Worm (Caenorhabditis elegans) whole organism, L4 larva: ENCODE results near the gene tatn-1.

Source experiments
- F49E8.2 ChIP-seq: sonication (generic microtip); optimal IDR thresholded peaks from 2 replicates; lab custom pipeline; 2016; ENCODE audit warnings: missing compliant biosample characterization, mild to moderate bottlenecking, missing genetic modification characterization, borderline replicate concordance
- R02D3.7 ChIP-seq: fragments of 150-350 bp; sonication (generic microtip); optimal IDR thresholded peaks from 3 replicates; lab custom pipeline; 2014; ENCODE audit warnings: missing biosample characterization, missing genetic modification characterization
- T20F7.1 ChIP-seq: fragments of 200-800 bp; sonication (Bioruptor generic); optimal IDR thresholded peaks from 2 replicates; lab custom pipeline; 2018; ENCODE audit warnings: mild to moderate bottlenecking, missing genetic modification characterization, missing compliant biosample characterization
- Y5F2A.4 ChIP-seq: fragments of 200-800 bp; sonication (Bioruptor generic); optimal IDR thresholded peaks from 2 replicates; lab custom pipeline; 2018; ENCODE audit warnings: mild to moderate bottlenecking, missing genetic modification characterization, missing compliant biosample characterization
- ZK546.5 ChIP-seq, 2 experiments: sonication (generic microtip); optimal IDR thresholded peaks; 2 replicates each; lab custom pipeline; 2017; ENCODE audit warnings: missing biosample characterization in 2 of 2, missing genetic modification characterization in 2 of 2
- aha-1 ChIP-seq: fragments of 150-350 bp; peaks from one replicate; lab custom pipeline; 2014; ENCODE audit warnings: missing biosample characterization, missing genetic modification characterization
- aly-2 ChIP-seq: sonication (generic microtip); optimal IDR thresholded peaks from 2 replicates; lab custom pipeline; 2018; ENCODE audit warnings: missing biosample characterization, missing genetic modification characterization
- ama-1 ChIP-seq: fragments of 150-350 bp; optimal IDR thresholded peaks from 2 replicates; lab custom pipeline; 2014; ENCODE audit warnings: inconsistent platforms, mixed read lengths
- attf-4 ChIP-seq: sonication (generic microtip); optimal IDR thresholded peaks from 3 replicates; lab custom pipeline; 2017; ENCODE audit warnings: missing biosample characterization, missing genetic modification characterization
- ceh-20 ChIP-seq: fragments of 200-800 bp; sonication (Bioruptor generic); IDR thresholded peaks from 2 replicates; pipeline ENCODE4 v1.3.6; 2022; ENCODE audit warnings: missing genetic modification reagents, missing genetic modification characterization, missing compliant biosample characterization
- ceh-32 ChIP-seq: sonication (generic microtip); optimal IDR thresholded peaks from 2 replicates; lab custom pipeline; 2016; ENCODE audit warnings: mild to moderate bottlenecking, missing genetic modification characterization, missing compliant biosample characterization; ENCODE audit not compliant: poor library complexity
- ceh-44 ChIP-seq: fragments of 200-800 bp; sonication (Bioruptor generic); IDR thresholded peaks from 2 replicates; pipeline ENCODE4 v1.3.6; 2022; ENCODE audit warnings: missing genetic modification reagents, missing genetic modification characterization, missing compliant biosample characterization
- ces-1 ChIP-seq: fragments of 150-350 bp; sonication (generic microtip); optimal IDR thresholded peaks from 4 replicates; lab custom pipeline; 2014; ENCODE audit warnings: missing biosample characterization, missing genetic modification reagents, missing genetic modification characterization
- cey-2 ChIP-seq: sonication (generic microtip); optimal IDR thresholded peaks from 3 replicates; lab custom pipeline; 2017; ENCODE audit warnings: missing genetic modification characterization, mild to moderate bottlenecking, missing compliant biosample characterization, antibody characterized with exemption, borderline replicate concordance; ENCODE audit not compliant: insufficient read depth
- daf-12 ChIP-seq: fragments of 150-350 bp; optimal IDR thresholded peaks from 2 replicates; lab custom pipeline; 2014; ENCODE audit warnings: missing biosample characterization, missing genetic modification reagents, missing genetic modification characterization
- daf-19 ChIP-seq: fragments of 200-800 bp; sonication (Bioruptor generic); conservative IDR thresholded peaks from 2 replicates; pipeline ENCODE4 v1.3.6; 2022; ENCODE audit warnings: missing genetic modification characterization, missing compliant biosample characterization
- daf-8 ChIP-seq: fragments of 200-800 bp; sonication (Bioruptor generic); IDR thresholded peaks from 2 replicates; pipeline ENCODE4 v1.3.6; 2022; ENCODE audit warnings: missing genetic modification characterization, missing compliant biosample characterization
- dmd-8 ChIP-seq: fragments of 200-800 bp; sonication (Bioruptor generic); IDR thresholded peaks from 2 replicates; pipeline ENCODE4 v1.3.6; 2022; ENCODE audit warnings: missing genetic modification characterization, missing compliant biosample characterization
- dmd-9 ChIP-seq: fragments of 200-800 bp; sonication (Bioruptor generic); IDR thresholded peaks from 2 replicates; pipeline ENCODE4 v1.3.6; 2022; ENCODE audit warnings: missing genetic modification reagents, missing genetic modification characterization, missing compliant biosample characterization
- dpl-1 ChIP-seq: fragments of 150-350 bp; optimal IDR thresholded peaks from 2 replicates; lab custom pipeline; 2014; ENCODE audit warnings: missing biosample characterization, missing genetic modification reagents, missing genetic modification characterization
- duxl-1 ChIP-seq: sonication (generic microtip); optimal IDR thresholded peaks from 2 replicates; lab custom pipeline; 2016; ENCODE audit warnings: mild to moderate bottlenecking, missing genetic modification characterization, moderate library complexity, missing compliant biosample characterization; ENCODE audit not compliant: poor library complexity
- dve-1 ChIP-seq: sonication (generic microtip); optimal IDR thresholded peaks from 2 replicates; lab custom pipeline; 2017; ENCODE audit warnings: antibody characterized with exemption, mild to moderate bottlenecking, missing genetic modification characterization, missing compliant biosample characterization; ENCODE audit not compliant: insufficient read depth
- hif-1 ChIP-seq, 2 experiments: sonication (generic microtip); optimal IDR thresholded peaks; 2 replicates each; lab custom pipeline; 2016 to 2017; ENCODE audit warnings: missing compliant biosample characterization in 2 of 2, missing genetic modification characterization in 2 of 2, missing genetic modification reagents in 2 of 2, missing genotype in 2 of 2, mild to moderate bottlenecking in 1 of 2
- jun-1 ChIP-seq: fragments of 150-350 bp; optimal IDR thresholded peaks from 2 replicates; lab custom pipeline; 2014; ENCODE audit warnings: missing biosample characterization, missing genetic modification reagents, missing genetic modification characterization
- lin-38 ChIP-seq: fragments of 200-800 bp; sonication (Bioruptor generic); IDR thresholded peaks from 2 replicates; pipeline ENCODE4 v1.3.6; 2022; ENCODE audit warnings: missing genetic modification reagents, missing genetic modification characterization, missing compliant biosample characterization
- lin-39 ChIP-seq: fragments of 150-350 bp; optimal IDR thresholded peaks from 2 replicates; lab custom pipeline; 2014; ENCODE audit warnings: missing biosample characterization, missing genetic modification reagents, missing genetic modification characterization
- lir-3 ChIP-seq: sonication (generic microtip); optimal IDR thresholded peaks from 2 replicates; lab custom pipeline; 2016; ENCODE audit warnings: mild to moderate bottlenecking, missing genetic modification characterization, missing compliant biosample characterization
- madf-5 ChIP-seq, 2 experiments: fragments of 200-800 bp; sonication (Bioruptor generic); IDR thresholded peaks; 2 replicates each; pipeline ENCODE4 v1.3.6; 2022; ENCODE audit warnings: missing compliant biosample characterization in 2 of 2, missing genetic modification characterization in 2 of 2
- mdl-1 ChIP-seq, 2 experiments: fragments of 150-350 bp in 1 of 2; sonication (generic microtip) in 1 of 2; optimal IDR thresholded peaks; 2 replicates each; lab custom pipeline; 2014 to 2017; ENCODE audit warnings: missing biosample characterization in 2 of 2, missing genetic modification characterization in 2 of 2
- mdt-29 ChIP-seq: fragments of 200-800 bp; sonication (Bioruptor generic); IDR thresholded peaks from 2 replicates; pipeline ENCODE4 v1.3.6; 2022; ENCODE audit warnings: missing genetic modification reagents, missing genetic modification characterization, missing compliant biosample characterization
- mep-1 ChIP-seq: fragments of 150-350 bp; sonication (generic microtip); optimal IDR thresholded peaks from 3 replicates; lab custom pipeline; 2014; ENCODE audit warnings: missing biosample characterization, missing genetic modification characterization
- mxl-2 ChIP-seq: fragments of 200-800 bp; sonication (Bioruptor generic); conservative IDR thresholded peaks from 2 replicates; pipeline ENCODE4 v1.3.6; 2022; ENCODE audit warnings: missing genetic modification reagents, missing genetic modification characterization, missing compliant biosample characterization
- nhr-11 ChIP-seq: fragments of 150-350 bp; optimal IDR thresholded peaks from 2 replicates; lab custom pipeline; 2014; ENCODE audit warnings: missing biosample characterization, missing genetic modification characterization
- nhr-111 ChIP-seq: fragments of 200-800 bp; sonication (Bioruptor generic); optimal IDR thresholded peaks from 2 replicates; lab custom pipeline; 2018; ENCODE audit warnings: mild to moderate bottlenecking, missing genetic modification characterization, missing compliant biosample characterization
- nhr-237 ChIP-seq: sonication (generic microtip); optimal IDR thresholded peaks from 2 replicates; lab custom pipeline; 2017; ENCODE audit warnings: missing biosample characterization, missing genetic modification characterization
- nhr-41 ChIP-seq: fragments of 200-800 bp; sonication (Bioruptor generic); IDR thresholded peaks from 2 replicates; pipeline ENCODE4 v1.3.6; 2022; ENCODE audit warnings: missing genetic modification reagents, missing genetic modification characterization, missing compliant biosample characterization
- nhr-76 ChIP-seq: fragments of 150-350 bp; optimal IDR thresholded peaks from 2 replicates; lab custom pipeline; 2014; ENCODE audit warnings: missing biosample characterization, missing genetic modification characterization
- nhr-77 ChIP-seq: fragments of 150-350 bp; optimal IDR thresholded peaks from 2 replicates; lab custom pipeline; 2014; ENCODE audit warnings: missing biosample characterization, missing genetic modification characterization
- sdz-12 ChIP-seq: fragments of 200-800 bp; sonication (Bioruptor generic); optimal IDR thresholded peaks from 2 replicates; lab custom pipeline; 2018; ENCODE audit warnings: mild to moderate bottlenecking, missing genetic modification characterization, missing compliant biosample characterization
- set-16 ChIP-seq: fragments of 200-800 bp; sonication (Bioruptor generic); IDR thresholded peaks from 2 replicates; pipeline ENCODE4 v1.3.6; 2022; ENCODE audit warnings: missing genetic modification reagents, missing genetic modification characterization, missing compliant biosample characterization
- skn-1 ChIP-seq: fragments of 150-350 bp; optimal IDR thresholded peaks from 2 replicates; lab custom pipeline; 2014; ENCODE audit warnings: missing biosample characterization, missing genetic modification characterization
- snpc-1.2 ChIP-seq: fragments of 200-800 bp; sonication (Bioruptor generic); IDR thresholded peaks from 2 replicates; pipeline ENCODE4 v1.3.6; 2022; ENCODE audit warnings: missing genetic modification reagents, missing genetic modification characterization, missing compliant biosample characterization
- snpc-4 ChIP-seq: fragments of 150-350 bp; optimal IDR thresholded peaks from 2 replicates; lab custom pipeline; 2014; ENCODE audit warnings: missing biosample characterization, missing genetic modification characterization
- spr-3 ChIP-seq: fragments of 200-800 bp; sonication (Bioruptor generic); optimal IDR thresholded peaks from 2 replicates; lab custom pipeline; 2018; ENCODE audit warnings: mild to moderate bottlenecking, missing genetic modification characterization, missing compliant biosample characterization
- tra-1 ChIP-seq: fragments of 200-800 bp; sonication (Bioruptor generic); IDR thresholded peaks from 2 replicates; pipeline ENCODE4 v1.3.6; 2022; ENCODE audit warnings: missing genetic modification reagents, missing genetic modification characterization, missing compliant biosample characterization
- unc-130 ChIP-seq: sonication (generic microtip); optimal IDR thresholded peaks from 2 replicates; lab custom pipeline; 2016; ENCODE audit warnings: missing genetic modification reagents, missing genetic modification characterization, missing compliant biosample characterization
- unc-39 ChIP-seq: sonication (generic microtip); optimal IDR thresholded peaks from 2 replicates; lab custom pipeline; 2017; ENCODE audit warnings: missing biosample characterization, missing genetic modification characterization
- zag-1 ChIP-seq: fragments of 150-350 bp; optimal IDR thresholded peaks from 2 replicates; lab custom pipeline; 2014; ENCODE audit warnings: missing biosample characterization, missing genetic modification characterization
- zfp-2 ChIP-seq: sonication (generic microtip); optimal IDR thresholded peaks from 2 replicates; lab custom pipeline; 2016; ENCODE audit warnings: mild to moderate bottlenecking, missing genetic modification characterization, missing compliant biosample characterization
- zfp-3 ChIP-seq: fragments of 200-800 bp; sonication (Bioruptor generic); conservative IDR thresholded peaks from 2 replicates; pipeline ENCODE4 v1.3.6; 2022; ENCODE audit warnings: missing genetic modification reagents, missing genetic modification characterization, missing compliant biosample characterization
- ztf-7 ChIP-seq: fragments of 150-350 bp; optimal IDR thresholded peaks from 2 replicates; lab custom pipeline; 2014; ENCODE audit warnings: missing biosample characterization, missing genetic modification characterization

The tatn-1 gene

DNA sequence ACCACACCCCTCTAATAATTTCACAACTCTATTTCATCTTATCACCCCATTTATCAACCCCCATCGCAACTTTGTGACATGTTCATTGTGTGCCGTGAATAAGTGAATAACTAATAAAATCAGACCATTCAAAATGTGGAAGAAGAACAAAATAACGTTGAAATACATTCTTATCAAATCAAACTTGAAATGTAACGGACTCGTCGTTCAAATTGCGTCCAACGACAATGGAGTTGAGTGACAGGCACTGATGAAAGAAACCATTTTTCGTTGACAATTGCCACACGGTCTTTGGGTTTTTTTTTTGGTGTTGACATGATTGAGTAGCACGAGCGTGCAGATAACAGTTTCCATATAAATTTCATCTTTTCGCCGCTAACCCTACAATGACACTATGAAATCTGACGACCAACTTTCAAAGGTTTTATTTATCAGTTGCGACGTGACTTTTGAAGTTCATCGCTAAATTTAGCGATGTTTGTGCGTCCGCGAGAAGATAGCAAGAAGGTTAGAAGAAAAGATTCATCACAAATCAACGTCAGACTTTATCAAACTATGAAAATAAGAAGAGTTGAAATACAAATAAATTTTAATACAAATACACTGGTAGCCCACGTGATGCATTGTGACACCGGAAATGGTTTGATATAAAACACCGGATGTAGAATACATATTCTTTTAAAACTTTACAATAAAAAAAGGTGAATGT is 7.2 kb upstream of the tatn-1 start (continued):
- TF ChIP-seq mxl-2 (GFP tag; lab: Robert Waterston, UW) (no peak), madf-5 (GFP tag; IDR thresholded peaks at IDR 0.05; lab: Robert Waterston, UW) (no peak), mep-1 (no peak), ces-1 (GFP tag; lab: Kevin White, UChicago) (no peak), ceh-32 (no peak), lin-38 (GFP tag; lab: Robert Waterston, UW) (no peak), duxl-1 (no peak), nhr-111 (GFP tag; lab: Kevin White, UChicago) (no peak), dpl-1 (GFP tag; lab: Kevin White, UChicago) (no peak), ceh-20 (GFP tag; lab: Robert Waterston, UW) (peak; percentile 56; the same call in 1 of the 2 replicates), F49E8.2 (tag; lab: Kevin White, UChicago) (no peak), lir-3 (tag; lab: Kevin White, UChicago) (no peak), R02D3.7 (tag; lab: Kevin White, UChicago) (no peak), snpc-4 (tag; lab: Kevin White, UChicago) (no peak), aly-2 (tag; lab: Kevin White, UChicago) (no peak), daf-19 (GFP tag; lab: Robert Waterston, UW) (no peak), nhr-77 (tag; lab: Kevin White, UChicago) (no peak), ceh-44 (GFP tag; lab: Robert Waterston, UW) (no peak), Y5F2A.4 (GFP tag; lab: Kevin White, UChicago) (no peak), unc-130 (GFP tag; lab: Kevin White, UChicago) (no peak), T20F7.1 (GFP tag; lab: Kevin White, UChicago) (peak; percentile 30), nhr-11 (tag; lab: Kevin White, UChicago) (no peak), jun-1 (no peak), skn-1 (tag; lab: Kevin White, UChicago) (no peak), unc-39 (tag; lab: Kevin White, UChicago) (no peak), zfp-2 (tag; lab: Kevin White, UChicago) (no peak), spr-3 (GFP tag; lab: Kevin White, UChicago) (no peak), dve-1 (tag; lab: Kevin White, UChicago) (peak; percentile 70), tra-1 (GFP tag; lab: Robert Waterston, UW) (peak; percentile 93), dmd-8 (no peak), nhr-41 (GFP tag; lab: Robert Waterston, UW) (no peak), attf-4 (tag; lab: Kevin White, UChicago) (no peak), ZK546.5 (tag; optimal IDR thresholded peaks at IDR 0.05; lab: Kevin White, UChicago) (no peak), snpc-1.2 (GFP tag; lab: Robert Waterston, UW) (no peak), dmd-9 (GFP tag; lab: Robert Waterston, UW) (no peak), daf-12 (tag; lab: Kevin White, UChicago) (no peak), sdz-12 (GFP tag; lab: Kevin White, UChicago) (no peak), daf-8 (no peak), hif-1 (tag; optimal IDR thresholded peaks at IDR 0.05; lab: Kevin White, UChicago) (peak in 1 of 2 experiments; percentile 71), cey-2 (tag; lab: Kevin White, UChicago) (no peak), zfp-3 (GFP tag; lab: Robert Waterston, UW) (no peak), nhr-237 (tag; lab: Kevin White, UChicago) (no peak), zag-1 (no peak), mdl-1 (tag; optimal IDR thresholded peaks at IDR 0.05; lab: Kevin White, UChicago) (peak in 1 of 2 experiments; percentile 65), set-16 (GFP tag; lab: Robert Waterston, UW) (no peak), nhr-76 (no peak), ztf-7 (tag; lab: Kevin White, UChicago) (no peak), mdt-29 (GFP tag; lab: Robert Waterston, UW) (no peak), aha-1 (tag; lab: Kevin White, UChicago) (peak; percentile 98), ama-1 (no peak), lin-39 (tag; lab: Kevin White, UChicago) (no peak)
